Worm (Caenorhabditis elegans): ENCODE measurements around the gene C46A5.4.

Gene C46A5.4

DNA sequence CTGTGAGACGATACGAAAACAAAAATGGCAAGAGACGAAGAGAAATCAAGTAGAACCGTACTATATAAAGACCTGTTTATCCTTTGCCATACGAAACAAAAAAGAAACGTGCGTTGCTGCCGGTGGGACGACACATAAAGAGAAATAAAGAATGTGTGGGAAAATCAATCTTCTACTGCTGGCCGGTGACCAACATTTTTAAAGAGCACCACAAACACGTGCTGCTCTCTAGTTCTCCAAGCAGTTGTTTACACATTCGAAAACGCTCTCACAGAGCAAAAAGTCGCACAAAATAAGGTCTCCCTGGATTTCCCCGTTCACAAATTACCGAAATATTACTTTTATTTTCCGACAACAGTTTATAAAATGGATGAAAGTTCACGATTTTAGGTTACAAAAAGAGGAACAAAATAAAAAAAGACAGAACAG is 32.4 kb upstream of the C46A5.4 start, which contains the start of gene imp-3 (continued):
- peak; percentile 18 for TF ChIP-seq dsc-1 (tag; optimal IDR thresholded peaks at IDR 0.05)
- no peak for TF ChIP-seq pax-3 (tag; optimal IDR thresholded peaks at IDR 0.05)
- TF ChIP-seq jun-1 (tag; optimal IDR thresholded peaks at IDR 0.05) = no peak
- peak in 1 of 2 experiments; percentile 78 for TF ChIP-seq mdl-1 (tag; optimal IDR thresholded peaks at IDR 0.05)
- TF ChIP-seq ama-1 (optimal IDR thresholded peaks at IDR 0.05) = peak; percentile 93
- no peak for TF ChIP-seq lir-3 (tag; optimal IDR thresholded peaks at IDR 0.05; ENCODE audit: poor library complexity)
- TF ChIP-seq nhr-84 (tag; optimal IDR thresholded peaks at IDR 0.05) = no peak
- TF ChIP-seq lin-35 (GFP tag; optimal IDR thresholded peaks at IDR 0.05) = peak; percentile 13 to 62
- no peak for TF ChIP-seq ceh-63 (GFP tag; optimal IDR thresholded peaks at IDR 0.05)
- TF ChIP-seq elt-2 (tag; optimal IDR thresholded peaks at IDR 0.05) = peak; percentile 6
- TF ChIP-seq nhr-71 (tag; optimal IDR thresholded peaks at IDR 0.05) = peak; percentile 65
- TF ChIP-seq lsy-2 (tag; optimal IDR thresholded peaks at IDR 0.05) = peak; percentile 55 to 60
- TF ChIP-seq efl-3 (GFP tag; optimal IDR thresholded peaks at IDR 0.05) = no peak
- TF ChIP-seq C16A3.4 (tag; optimal IDR thresholded peaks at IDR 0.05) = no peak
- 0 out of 2 replicates have a peak, but pooled peaks have one; percentile 25 for TF ChIP-seq grh-1 (GFP tag; IDR thresholded peaks at IDR 0.05)
- peak in 3 of 6 experiments; percentile 12 to 56 (median 15) for TF ChIP-seq elt-3 (tag; optimal IDR thresholded peaks at IDR 0.05)
- TF ChIP-seq egl-27 (tag; optimal IDR thresholded peaks at IDR 0.05) = no peak
- TF ChIP-seq ztf-4 (tag; optimal IDR thresholded peaks at IDR 0.05) = peak; percentile 36
- TF ChIP-seq nhr-19 (GFP tag; conservative IDR thresholded peaks at IDR 0.05) = 0 out of 2 replicates have a peak, but pooled peaks have one; percentile 11
- TF ChIP-seq unc-62 (GFP tag; optimal IDR thresholded peaks at IDR 0.05) = no peak
- TF ChIP-seq nhr-85 (tag) = peak; percentile 40
- TF ChIP-seq snpc-4 (tag; optimal IDR thresholded peaks at IDR 0.05) = no peak
- TF ChIP-seq blmp-1 (tag; optimal IDR thresholded peaks at IDR 0.05) = peak; percentile 21
- TF ChIP-seq lin-14 (GFP tag; optimal IDR thresholded peaks at IDR 0.05) = peak; percentile 71
- no peak for TF ChIP-seq lin-39 (tag; optimal IDR thresholded peaks at IDR 0.05)
- no peak for TF ChIP-seq ceh-90 (tag; optimal IDR thresholded peaks at IDR 0.05)
- peak; percentile 46 for TF ChIP-seq nhr-20 (tag; optimal IDR thresholded peaks at IDR 0.05)
- peak; percentile 7 for TF ChIP-seq xbp-1 (tag; optimal IDR thresholded peaks at IDR 0.05)
- TF ChIP-seq aly-2 (tag; optimal IDR thresholded peaks at IDR 0.05) = peak; percentile 16
- TF ChIP-seq unc-30 (tag; optimal IDR thresholded peaks at IDR 0.05) = no peak

DNA sequence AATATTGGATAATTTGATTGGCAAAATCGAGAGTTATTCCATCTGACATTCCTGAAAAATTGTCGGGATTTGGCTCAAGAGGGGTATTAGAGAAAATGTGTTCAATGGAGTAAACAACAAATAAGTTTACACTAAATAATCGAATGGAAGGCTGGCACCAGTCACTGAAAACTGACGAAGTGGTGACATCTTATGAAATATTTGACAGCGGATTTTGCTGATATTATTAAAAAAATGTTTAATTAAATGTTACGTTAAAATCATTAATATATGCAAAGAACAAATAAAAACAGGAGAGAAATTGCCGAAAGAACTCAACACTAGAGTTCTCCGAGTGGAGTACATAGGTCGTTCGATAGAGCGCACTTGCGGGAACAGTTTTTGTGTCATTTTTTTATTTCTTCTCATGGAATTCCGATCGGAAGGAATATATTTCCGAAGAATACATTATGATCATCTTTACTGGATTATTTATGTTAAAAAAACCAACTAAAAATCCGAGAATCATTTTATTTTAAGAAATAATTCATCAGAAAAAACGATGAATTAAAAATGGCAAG is 28.4 kb upstream of the C46A5.4 start, which contains the start of gene tag-322:
Gene tag-322, minus strand, starts transcription at position 51 of the 560 bp plus-strand sequence.
- TF ChIP-seq lin-13 (GFP tag; optimal IDR thresholded peaks at IDR 0.05) (no peak), efl-3 (GFP tag; optimal IDR thresholded peaks at IDR 0.05) (no peak), lin-14 (GFP tag; optimal IDR thresholded peaks at IDR 0.05) (peak; percentile 75), mep-1 (tag; optimal IDR thresholded peaks at IDR 0.05) (peak; percentile 85), nhr-77 (tag; optimal IDR thresholded peaks at IDR 0.05) (peak; percentile 31), swsn-7 (tag; optimal IDR thresholded peaks at IDR 0.05) (peak; percentile 80), unc-86 (tag; optimal IDR thresholded peaks at IDR 0.05) (peak; percentile 51), mdl-1 (tag; optimal IDR thresholded peaks at IDR 0.05) (peak in 1 of 2 experiments; percentile 32), sptf-1 (tag; optimal IDR thresholded peaks at IDR 0.05) (no peak), mab-9 (GFP tag; IDR thresholded peaks at IDR 0.05) (no peak), dsc-1 (tag; optimal IDR thresholded peaks at IDR 0.05) (peak; percentile 75), F16B12.6 (tag; optimal IDR thresholded peaks at IDR 0.05) (no peak), nhr-20 (tag; optimal IDR thresholded peaks at IDR 0.05) (peak; percentile 76), ztf-4 (tag; optimal IDR thresholded peaks at IDR 0.05) (no peak), ceh-63 (GFP tag; optimal IDR thresholded peaks at IDR 0.05) (no peak), nhr-76 (tag; optimal IDR thresholded peaks at IDR 0.05) (no peak), elt-3 (tag; optimal IDR thresholded peaks at IDR 0.05) (no peak), mef-2 (tag; optimal IDR thresholded peaks at IDR 0.05) (no peak), nhr-11 (tag; optimal IDR thresholded peaks at IDR 0.05) (peak; percentile 27), nhr-47 (tag; optimal IDR thresholded peaks at IDR 0.05) (peak; percentile 80), ces-1 (GFP tag; optimal IDR thresholded peaks at IDR 0.05) (no peak), ceh-82 (tag; optimal IDR thresholded peaks at IDR 0.05) (peak; percentile 52 to 59 (median 52)), lir-3 (tag; optimal IDR thresholded peaks at IDR 0.05; ENCODE audit: poor library complexity) (peak; percentile 50), skn-1 (tag; optimal IDR thresholded peaks at IDR 0.05) (peak; percentile 68), alr-1 (tag; optimal IDR thresholded peaks at IDR 0.05; ENCODE audit: borderline replicate concordance) (no peak), pag-3 (tag; optimal IDR thresholded peaks at IDR 0.05; ENCODE audit: borderline replicate concordance, insufficient read depth) (no peak), efl-1 (optimal IDR thresholded peaks at IDR 0.05) (peak; percentile 72 to 77), efl-1 (GFP tag; optimal IDR thresholded peaks at IDR 0.05 in 1 of 2) (peak; percentile 69 to 96), ceh-90 (tag; optimal IDR thresholded peaks at IDR 0.05) (no peak), blmp-1 (tag; optimal IDR thresholded peaks at IDR 0.05) (peak; percentile 51), Y116A8C.19 (tag; optimal IDR thresholded peaks at IDR 0.05; ENCODE audit: borderline replicate concordance) (no peak), C16A3.4 (tag; optimal IDR thresholded peaks at IDR 0.05) (peak; percentile 70), jun-1 (tag; optimal IDR thresholded peaks at IDR 0.05) (no peak)
